Fruit fly (Drosophila melanogaster) S2 (cell line): ENCODE measurements around the gene ATPsynepsilonL.

Experiments
- CG8478 ChIP-seq: fragments of >200 bp; optimal IDR thresholded peaks from 2 replicates; lab custom pipeline; 2018
- CTCF ChIP-seq, 2 experiments: fragments of >200 bp; optimal IDR thresholded peaks; 2 replicates each; lab custom pipeline; 2018

Gene ATPsynepsilonL

dm6 chr3R:10133419-10134340 is 12.1 kb downstream of the ATPsynepsilonL start:
- no peak for TF ChIP-seq CG8478
- TF ChIP-seq CTCF (optimal IDR thresholded peaks at IDR 0.05; lab: Kevin White, UChicago): no peak

dm6 chr3R:10134341-10134668 is 12.7 kb downstream of the ATPsynepsilonL start:
- peak; percentile 36 to 56 for TF ChIP-seq CTCF (optimal IDR thresholded peaks at IDR 0.05; lab: Kevin White, UChicago)
- TF ChIP-seq CG8478: no peak

- TF ChIP-seq CG8478: no peak
- TF ChIP-seq CTCF (optimal IDR thresholded peaks at IDR 0.05; lab: Kevin White, UChicago): no peak
These were observed 13.4 kb downstream of the ATPsynepsilonL start for dm6 chr3R:10135011-10135410.

dm6 chr3R:10137801-10138200 is 16.2 kb downstream of the ATPsynepsilonL start:
- TF ChIP-seq CTCF (optimal IDR thresholded peaks at IDR 0.05; lab: Kevin White, UChicago): no peak
- no peak for TF ChIP-seq CG8478

dm6 chr3R:10138900-10139299 is 17.3 kb downstream of the ATPsynepsilonL start:
- TF ChIP-seq CG8478 (no peak), CTCF (optimal IDR thresholded peaks at IDR 0.05; lab: Kevin White, UChicago) (no peak)

- no peak for TF ChIP-seq CTCF (optimal IDR thresholded peaks at IDR 0.05; lab: Kevin White, UChicago)
- TF ChIP-seq CG8478: no peak
These were observed 18.4 kb downstream of the ATPsynepsilonL start, which contains the start of gene tws for dm6 chr3R:10139649-10140598. tws (minus strand) TSS chr3R:10139772.

- no peak for TF ChIP-seq CG8478
- no peak for TF ChIP-seq CTCF (optimal IDR thresholded peaks at IDR 0.05; lab: Kevin White, UChicago)
These were observed 21.2 kb downstream of the ATPsynepsilonL start, which contains the start of gene CG42759 for dm6 chr3R:10142770-10143169. CG42759 (plus strand) TSS chr3R:10143070.

- TF ChIP-seq CG8478: no peak
- peak; percentile 25 to 39 for TF ChIP-seq CTCF (optimal IDR thresholded peaks at IDR 0.05; lab: Kevin White, UChicago)
These were observed 22.8 kb downstream of the ATPsynepsilonL start, which contains the start of the genes TAF1B and Invadolysin for dm6 chr3R:10144103-10144998. TAF1B (minus strand) TSS chr3R:10144184. Invadolysin (plus strand) TSS chr3R:10144668.

- TF ChIP-seq CG8478 (no peak), CTCF (optimal IDR thresholded peaks at IDR 0.05; lab: Kevin White, UChicago) (no peak)
These were observed 25.6 kb downstream of the ATPsynepsilonL start for dm6 chr3R:10147176-10147575.

- TF ChIP-seq CG8478 (no peak), CTCF (optimal IDR thresholded peaks at IDR 0.05; lab: Kevin White, UChicago) (peak; percentile 83 to 86)
These were observed 26.9 kb downstream of the ATPsynepsilonL start for dm6 chr3R:10148376-10148887.

dm6 chr3R:10149667-10150398 is 28.3 kb downstream of the ATPsynepsilonL start:
- TF ChIP-seq CTCF (optimal IDR thresholded peaks at IDR 0.05; lab: Kevin White, UChicago) (no peak), CG8478 (no peak)

dm6 chr3R:10150555-10150954 is 29.0 kb downstream of the ATPsynepsilonL start:
- no peak for TF ChIP-seq CG8478

- TF ChIP-seq CG8478 (no peak), CTCF (optimal IDR thresholded peaks at IDR 0.05; lab: Kevin White, UChicago) (no peak)
These were observed 30.4 kb downstream of the ATPsynepsilonL start, which contains the start of gene CG34303 for dm6 chr3R:10151830-10152513. CG34303 (minus strand) TSS chr3R:10151880.
